Fruit fly (Drosophila melanogaster) whole organism, embryonic: ENCODE measurements around the gene Dlip2.
A peak's percentile ranks its signal among the peaks of the same experiment; 100 is the strongest.

Experiments used
- Ada2b ChIP-seq: fragments of 200-800 bp; sonication (Bioruptor generic); IDR thresholded peaks from 2 replicates; pipeline ENCODE4 v1.3.6; 2022; ENCODE audit warnings: missing biosample characterization, missing genetic modification characterization
- C15 ChIP-seq: fragments of 200-800 bp; sonication (Bioruptor generic); IDR thresholded peaks from 3 replicates; pipeline ENCODE4 v1.3.6; 2022; ENCODE audit warnings: missing biosample characterization, missing genetic modification characterization
- CG1024 ChIP-seq: fragments of 200-800 bp; sonication (Bioruptor generic); IDR thresholded peaks from 2 replicates; pipeline ENCODE4 v1.3.6; 2022; ENCODE audit warnings: missing biosample characterization, missing genetic modification characterization
- CG10979 ChIP-seq: fragments of 200-800 bp; sonication (Bioruptor generic); optimal IDR thresholded peaks from 2 replicates; lab custom pipeline; 2018; ENCODE audit warnings: missing biosample characterization, mild to moderate bottlenecking, missing genetic modification characterization, moderate library complexity
- CG13123 ChIP-seq: fragments of 200-800 bp; sonication (Bioruptor generic); optimal IDR thresholded peaks from 2 replicates; lab custom pipeline; 2016; ENCODE audit warnings: missing biosample characterization, missing genetic modification characterization
- CG13624 ChIP-seq: fragments of 200-800 bp; sonication (Bioruptor generic); optimal IDR thresholded peaks from 2 replicates; lab custom pipeline; 2016; ENCODE audit warnings: missing biosample characterization, missing genetic modification characterization
- CG14710 ChIP-seq: fragments of 200-800 bp; sonication (Bioruptor generic); optimal IDR thresholded peaks from 3 replicates; lab custom pipeline; 2019; ENCODE audit warnings: missing biosample characterization, mild to moderate bottlenecking, missing genetic modification characterization, moderate library complexity
- CG16779 ChIP-seq: fragments of 200-800 bp; sonication (Bioruptor generic); IDR thresholded peaks from 2 replicates; pipeline ENCODE4 v1.3.6; 2022; ENCODE audit warnings: missing biosample characterization, missing genetic modification characterization
- CG16815 ChIP-seq: fragments of 200-800 bp; sonication (Bioruptor generic); optimal IDR thresholded peaks from 3 replicates; lab custom pipeline; 2017; ENCODE audit warnings: missing biosample characterization, mild to moderate bottlenecking, missing genetic modification characterization
- CG16863 ChIP-seq: fragments of 200-800 bp; sonication (Bioruptor generic); optimal IDR thresholded peaks from 3 replicates; lab custom pipeline; 2016; ENCODE audit warnings: missing biosample characterization, missing genetic modification characterization
- CG3065 ChIP-seq: fragments of 200-800 bp; sonication (Bioruptor generic); optimal IDR thresholded peaks from 2 replicates; lab custom pipeline; 2016; ENCODE audit warnings: missing biosample characterization, missing genetic modification characterization
- CG6854 ChIP-seq: fragments of 200-800 bp; sonication (Bioruptor generic); optimal IDR thresholded peaks from 3 replicates; lab custom pipeline; 2017; ENCODE audit warnings: missing biosample characterization, mild to moderate bottlenecking, missing genetic modification characterization
- CrebB ChIP-seq: fragments of 200-800 bp; sonication (Bioruptor generic); optimal IDR thresholded peaks from 3 replicates; lab custom pipeline; 2018; ENCODE audit warnings: missing biosample characterization, mild to moderate bottlenecking, missing genetic modification characterization
- Doc2 ChIP-seq: fragments of 200-800 bp; sonication (Bioruptor generic); IDR thresholded peaks from 2 replicates; pipeline ENCODE4 v1.3.6; 2022; ENCODE audit warnings: missing biosample characterization, missing genetic modification characterization
- Doc3 ChIP-seq: fragments of 200-800 bp; sonication (Bioruptor generic); IDR thresholded peaks from 3 replicates; pipeline ENCODE4 v1.3.6; 2022; ENCODE audit warnings: missing biosample characterization, missing genetic modification characterization; ENCODE audit not compliant: partially characterized antibody
- Ets65A ChIP-seq: fragments of 200-800 bp; sonication (Bioruptor generic); peaks from one replicate; lab custom pipeline; 2016; ENCODE audit warnings: missing biosample characterization, missing genetic modification characterization
- HLHmδ ChIP-seq: fragments of 200-800 bp; sonication (Bioruptor generic); optimal IDR thresholded peaks from 2 replicates; lab custom pipeline; 2018; ENCODE audit warnings: missing biosample characterization, mild to moderate bottlenecking, missing genetic modification characterization, moderate library complexity
- Hr51 ChIP-seq, 2 experiments: fragments of 200-800 bp; sonication (Bioruptor generic); optimal IDR thresholded peaks; 2 replicates in 1 of 2; 3 replicates in 1 of 2; lab custom pipeline; 2016 to 2018; ENCODE audit warnings: missing biosample characterization in 2 of 2, missing genetic modification characterization in 2 of 2, mild to moderate bottlenecking in 1 of 2, moderate library complexity in 1 of 2
- Jarid2 ChIP-seq: fragments of 200-800 bp; sonication (Bioruptor generic); optimal IDR thresholded peaks from 3 replicates; lab custom pipeline; 2017; ENCODE audit warnings: mild to moderate bottlenecking, missing biosample characterization, missing genetic modification reagents, missing genetic modification characterization
- Kr ChIP-seq: fragments of 200-800 bp; sonication (Bioruptor generic); optimal IDR thresholded peaks from 2 replicates; lab custom pipeline; 2017; ENCODE audit warnings: missing biosample characterization, mild to moderate bottlenecking, missing genetic modification characterization
- MESR4 ChIP-seq: fragments of 200-800 bp; sonication (Bioruptor generic); optimal IDR thresholded peaks from 2 replicates; lab custom pipeline; 2018; ENCODE audit warnings: missing biosample characterization, mild to moderate bottlenecking, missing genetic modification characterization, moderate library complexity
- Sox100B ChIP-seq: fragments of 200-800 bp; sonication (Bioruptor generic); optimal IDR thresholded peaks from 3 replicates; lab custom pipeline; 2018; ENCODE audit warnings: missing biosample characterization, mild to moderate bottlenecking, missing genetic modification characterization
- Sox102F ChIP-seq: fragments of 200-800 bp; sonication (Bioruptor generic); optimal IDR thresholded peaks from 2 replicates; lab custom pipeline; 2018; ENCODE audit warnings: missing biosample characterization, mild to moderate bottlenecking, missing genetic modification characterization, moderate library complexity
- Spps ChIP-seq: fragments of 200-800 bp; sonication (Bioruptor generic); optimal IDR thresholded peaks from 2 replicates; lab custom pipeline; 2018; ENCODE audit warnings: missing biosample characterization, mild to moderate bottlenecking, missing genetic modification characterization
- Sry-δ ChIP-seq: fragments of 200-800 bp; sonication (Bioruptor generic); optimal IDR thresholded peaks from 2 replicates; lab custom pipeline; 2016; ENCODE audit warnings: missing biosample characterization, missing genetic modification characterization
- bowl ChIP-seq: fragments of 200-800 bp; sonication (Bioruptor generic); IDR thresholded peaks from 2 replicates; pipeline ENCODE4 v1.3.6; 2022; ENCODE audit warnings: missing biosample characterization, missing genetic modification characterization
- chif ChIP-seq, 2 experiments: fragments of 200-800 bp; sonication (Bioruptor generic); optimal IDR thresholded peaks; 3 replicates each; lab custom pipeline; 2016; ENCODE audit warnings: missing biosample characterization in 2 of 2, missing genetic modification characterization in 2 of 2
- chn ChIP-seq: fragments of 200-800 bp; sonication (Bioruptor generic); optimal IDR thresholded peaks from 2 replicates; lab custom pipeline; 2016; ENCODE audit warnings: missing biosample characterization, missing genetic modification characterization
- ci ChIP-seq: fragments of 200-800 bp; sonication (Bioruptor generic); IDR thresholded peaks from 3 replicates; pipeline ENCODE4 v1.3.6; 2022; ENCODE audit warnings: missing biosample characterization, missing genetic modification characterization
- cwo ChIP-seq: fragments of 200-800 bp; sonication (Bioruptor generic); optimal IDR thresholded peaks from 3 replicates; lab custom pipeline; 2017; ENCODE audit warnings: missing biosample characterization, missing genetic modification characterization, mild to moderate bottlenecking, moderate library complexity, missing genetic modification reagents
- dpn ChIP-seq, 2 experiments: fragments of 200-800 bp; sonication (Bioruptor generic); optimal IDR thresholded peaks; 3 replicates each; lab custom pipeline; 2016; ENCODE audit warnings: missing biosample characterization in 2 of 2, missing genetic modification characterization in 2 of 2
- esg ChIP-seq: fragments of 200-800 bp; sonication (Bioruptor generic); conservative IDR thresholded peaks from 2 replicates; pipeline ENCODE4 v1.3.6; 2022; ENCODE audit warnings: missing biosample characterization, missing genetic modification characterization
- gt ChIP-seq: fragments of 200-800 bp; sonication (Bioruptor generic); IDR thresholded peaks from 2 replicates; pipeline ENCODE4 v1.3.6; 2022; ENCODE audit warnings: missing biosample characterization, missing genetic modification characterization
- h ChIP-seq: fragments of >200 bp; optimal IDR thresholded peaks from 2 replicates; lab custom pipeline; 2017
- hb ChIP-seq: fragments of 200-800 bp; sonication (Bioruptor generic); IDR thresholded peaks from 3 replicates; pipeline ENCODE4 v1.3.6; 2022; ENCODE audit warnings: missing biosample characterization, missing genetic modification characterization; ENCODE audit not compliant: partially characterized antibody
- ind ChIP-seq: fragments of 200-800 bp; sonication (Bioruptor generic); optimal IDR thresholded peaks from 3 replicates; lab custom pipeline; 2016; ENCODE audit warnings: missing biosample characterization, missing genetic modification characterization
- knrl ChIP-seq: fragments of 200-800 bp; sonication (Bioruptor generic); IDR thresholded peaks from 3 replicates; pipeline ENCODE4 v1.3.6; 2022; ENCODE audit warnings: missing biosample characterization, missing genetic modification characterization; ENCODE audit not compliant: partially characterized antibody
- lov ChIP-seq, 2 experiments: fragments of 200-800 bp in 1 of 2; fragments of >200 bp in 1 of 2; sonication (Bioruptor generic) in 1 of 2; IDR thresholded peaks in 1 of 2; optimal IDR thresholded peaks in 1 of 2; 2 replicates in 1 of 2; 3 replicates in 1 of 2; pipeline versions ENCODE4 v1.3.6 to Lab custom; 2017 to 2022; ENCODE audit warnings: missing biosample characterization in 1 of 2, missing genetic modification characterization in 1 of 2
- nau ChIP-seq: fragments of 200-800 bp; sonication (Bioruptor generic); optimal IDR thresholded peaks from 3 replicates; lab custom pipeline; 2017; ENCODE audit warnings: missing biosample characterization, mild to moderate bottlenecking, missing genetic modification characterization, missing genetic modification reagents
- p53 ChIP-seq: fragments of 200-800 bp; sonication (Bioruptor generic); optimal IDR thresholded peaks from 2 replicates; lab custom pipeline; 2016; ENCODE audit warnings: missing biosample characterization, missing genetic modification characterization
- prd ChIP-seq, 3 experiments: fragments of >200 bp in 2 of 3; fragments of 200-800 bp in 1 of 3; sonication (Bioruptor generic) in 1 of 3; optimal IDR thresholded peaks in 2 of 3; IDR thresholded peaks in 1 of 3; 2 replicates in 2 of 3; 3 replicates in 1 of 3; pipeline versions ENCODE4 v1.3.6 to Lab custom; 2017 to 2022; ENCODE audit warnings: missing biosample characterization in 1 of 3, missing genetic modification characterization in 1 of 3
- scrt ChIP-seq: fragments of 200-800 bp; sonication (Bioruptor generic); optimal IDR thresholded peaks from 2 replicates; lab custom pipeline; 2018; ENCODE audit warnings: missing biosample characterization, mild to moderate bottlenecking, missing genetic modification characterization, moderate library complexity
- sens ChIP-seq: fragments of 200-800 bp; sonication (Bioruptor generic); peaks from one replicate; lab custom pipeline; 2016; ENCODE audit warnings: missing biosample characterization, missing genetic modification characterization
- sna ChIP-seq: fragments of 200-800 bp; sonication (Bioruptor generic); IDR thresholded peaks from 2 replicates; pipeline ENCODE4 v1.3.6; 2022; ENCODE audit warnings: missing biosample characterization, missing genetic modification characterization; ENCODE audit not compliant: partially characterized antibody
- so ChIP-seq: fragments of 200-800 bp; sonication (Bioruptor generic); IDR thresholded peaks from 3 replicates; pipeline ENCODE4 v1.3.6; 2022; ENCODE audit warnings: missing biosample characterization, missing genetic modification characterization
- twi ChIP-seq: fragments of 200-800 bp; optimal IDR thresholded peaks from 2 replicates; lab custom pipeline; 2019; ENCODE audit warnings: missing biosample characterization, mild to moderate bottlenecking, missing genetic modification characterization, moderate library complexity
- vnd ChIP-seq: fragments of 200-800 bp; sonication (Bioruptor generic); IDR thresholded peaks from 3 replicates; pipeline ENCODE4 v1.3.6; 2022; ENCODE audit warnings: missing biosample characterization, missing genetic modification characterization; ENCODE audit not compliant: partially characterized antibody
- zen2 ChIP-seq: fragments of 200-800 bp; sonication (Bioruptor generic); IDR thresholded peaks from 3 replicates; pipeline ENCODE4 v1.3.6; 2022; ENCODE audit warnings: missing biosample characterization, missing genetic modification characterization; ENCODE audit not compliant: partially characterized antibody
- zf30C ChIP-seq: fragments of 200-800 bp; sonication (Bioruptor generic); optimal IDR thresholded peaks from 3 replicates; lab custom pipeline; 2018; ENCODE audit warnings: missing biosample characterization, mild to moderate bottlenecking, missing genetic modification characterization

The Dlip2 gene

DNA sequence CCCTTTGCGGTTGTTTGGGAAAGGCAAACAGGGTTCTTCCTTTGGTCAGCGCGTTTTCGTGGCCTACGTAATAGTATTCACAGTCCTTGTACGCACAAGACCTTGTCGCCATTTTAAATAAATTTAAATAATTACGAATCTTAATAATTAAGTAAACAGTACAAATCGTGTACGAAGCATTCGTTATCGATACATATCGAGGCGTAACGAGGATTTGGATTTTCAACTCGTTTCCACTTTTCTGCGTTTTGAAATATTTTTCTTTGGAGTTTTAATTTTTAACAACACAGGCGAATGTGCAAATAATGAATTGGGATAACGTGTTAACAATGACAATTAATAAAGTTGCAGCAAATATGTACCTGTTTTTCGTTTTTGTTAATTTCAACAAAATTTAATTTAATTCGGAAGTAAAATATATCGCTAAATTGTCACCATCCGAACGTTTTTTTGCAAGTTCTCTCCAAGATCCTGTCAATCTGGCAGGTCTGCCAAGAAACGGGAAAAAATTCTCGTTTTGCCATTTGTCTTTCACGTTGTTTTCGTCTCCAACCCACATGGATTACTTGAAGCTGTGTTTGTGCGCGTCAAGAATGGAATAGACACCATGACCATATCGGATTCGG is at the start of gene Dlip2, which contains the start of gene rpk (continued):
- no peak for TF ChIP-seq Hr51 (GFP tag; optimal IDR thresholded peaks at IDR 0.05; lab: Kevin White, UChicago)
- no peak for TF ChIP-seq chif (GFP tag; optimal IDR thresholded peaks at IDR 0.05; lab: Kevin White, UChicago)
- no peak for TF ChIP-seq Jarid2
- TF ChIP-seq dpn (GFP tag; optimal IDR thresholded peaks at IDR 0.05; lab: Kevin White, UChicago), result no peak
- no peak for TF ChIP-seq CG16815 (GFP tag; lab: Kevin White, UChicago)
- peak; percentile 89 for TF ChIP-seq knrl (GFP tag; lab: Robert Waterston, UW)
- TF ChIP-seq Ets65A (GFP tag; lab: Kevin White, UChicago), result no peak
- TF ChIP-seq cwo, result no peak
- TF ChIP-seq h (lab: Kevin White, UChicago), result no peak
- TF ChIP-seq CG6854 (GFP tag; lab: Kevin White, UChicago), result no peak
- no peak for TF ChIP-seq Sox100B (GFP tag; lab: Kevin White, UChicago)
- TF ChIP-seq chn, result no peak
- no peak for TF ChIP-seq ind (GFP tag; lab: Kevin White, UChicago)
- TF ChIP-seq MESR4 (GFP tag; lab: Kevin White, UChicago), result peak; percentile 31
- TF ChIP-seq bowl (GFP tag; lab: Robert Waterston, UW), result no peak
- peak; percentile 79 for TF ChIP-seq hb (GFP tag; lab: Robert Waterston, UW)
- no peak for TF ChIP-seq p53 (GFP tag; lab: Kevin White, UChicago)
- peak; percentile 63 for TF ChIP-seq Sry-δ
- no peak for TF ChIP-seq ci (GFP tag; lab: Robert Waterston, UW)
- TF ChIP-seq zen2, result peak; percentile 88; the same call in 2 of the 3 replicates
- TF ChIP-seq CG3065, result no peak
- no peak for TF ChIP-seq twi (tag; lab: Kevin White, UChicago)
- no peak for TF ChIP-seq scrt (GFP tag; lab: Kevin White, UChicago)
- peak; percentile 74 for TF ChIP-seq sens (GFP tag; lab: Kevin White, UChicago)
- peak; percentile 93 for TF ChIP-seq sna (GFP tag; lab: Robert Waterston, UW)
- no peak for TF ChIP-seq so
- no peak for TF ChIP-seq CG1024 (GFP tag; lab: Robert Waterston, UW)
- peak; percentile 42 for TF ChIP-seq CG14710 (tag; lab: Kevin White, UChicago)
- no peak for TF ChIP-seq lov (optimal IDR thresholded peaks at IDR 0.05; lab: Kevin White, UChicago)
- TF ChIP-seq lov (GFP tag; IDR thresholded peaks at IDR 0.05; lab: Robert Waterston, UW), result no peak
- TF ChIP-seq Sox102F, result no peak
- no peak for TF ChIP-seq CG16863
- TF ChIP-seq C15 (GFP tag; lab: Robert Waterston, UW), result no peak
- no peak for TF ChIP-seq nau (GFP tag; lab: Kevin White, UChicago)
- TF ChIP-seq CG13123 (GFP tag; lab: Kevin White, UChicago), result no peak
- TF ChIP-seq prd (optimal IDR thresholded peaks at IDR 0.05; lab: Kevin White, UChicago), result no peak
- no peak for TF ChIP-seq prd (GFP tag; IDR thresholded peaks at IDR 0.05; lab: Robert Waterston, UW)
- TF ChIP-seq esg (GFP tag; lab: Robert Waterston, UW), result no peak
- TF ChIP-seq Doc2 (GFP tag; lab: Robert Waterston, UW), result no peak
- no peak for TF ChIP-seq CG10979
- TF ChIP-seq CG13624, result no peak
- peak; percentile 86 for TF ChIP-seq Doc3 (GFP tag; lab: Robert Waterston, UW)
- TF ChIP-seq gt (GFP tag; lab: Robert Waterston, UW), result no peak
- no peak for TF ChIP-seq Spps (tag; lab: Kevin White, UChicago)
- TF ChIP-seq HLHmδ (GFP tag; lab: Kevin White, UChicago), result no peak
- TF ChIP-seq Ada2b, result no peak
- TF ChIP-seq zf30C (GFP tag; lab: Kevin White, UChicago), result no peak
- TF ChIP-seq CrebB (tag; lab: Kevin White, UChicago), result no peak
- no peak for TF ChIP-seq Kr
- peak; percentile 86 for TF ChIP-seq vnd (GFP tag; lab: Robert Waterston, UW)
- TF ChIP-seq CG16779 (GFP tag; lab: Robert Waterston, UW), result no peak
